Worm (Caenorhabditis elegans): ENCODE data around the gene Y73C8B.9.

DNA sequence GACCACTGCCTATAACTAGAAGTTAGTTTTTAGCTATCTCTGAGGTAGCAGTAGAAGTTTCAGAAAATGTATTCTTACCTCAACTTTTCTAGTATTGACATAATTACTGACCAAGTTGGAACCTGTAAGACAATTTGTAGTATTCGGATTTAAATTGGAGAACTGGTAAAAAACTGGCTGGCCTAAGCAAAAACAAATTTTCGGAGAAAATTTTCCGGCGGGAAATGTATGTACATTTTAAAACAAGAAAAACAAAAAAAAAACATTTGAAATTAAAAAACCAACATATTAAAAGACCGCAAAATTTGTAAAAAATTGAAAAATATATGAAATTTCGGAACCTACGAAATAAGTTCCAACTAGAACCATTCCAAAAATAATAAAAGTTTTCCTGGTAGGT lies 46.4 kb upstream of the Y73C8B.9 start, which contains the start of gene srab-11:
- TF ChIP-seq ama-1 (optimal IDR thresholded peaks at IDR 0.05) (no peak), elt-2 (tag; optimal IDR thresholded peaks at IDR 0.05) (no peak), aly-2 (tag; optimal IDR thresholded peaks at IDR 0.05) (no peak), unc-39 (tag; optimal IDR thresholded peaks at IDR 0.05) (no peak), nhr-237 (tag; optimal IDR thresholded peaks at IDR 0.05) (no peak), lin-39 (tag; optimal IDR thresholded peaks at IDR 0.05) (no peak), nfya-1 (tag; optimal IDR thresholded peaks at IDR 0.05; ENCODE audit: insufficient read depth) (no peak), ceh-82 (tag; optimal IDR thresholded peaks at IDR 0.05) (no peak), fkh-10 (GFP tag; optimal IDR thresholded peaks at IDR 0.05) (no peak), zag-1 (tag; optimal IDR thresholded peaks at IDR 0.05) (no peak)
